Fruit fly (Drosophila melanogaster) whole organism, prepupa: ENCODE measurements around the gene CG16812.

Source experiments
- Blimp-1 ChIP-seq: fragments of 200-800 bp; sonication (Bioruptor generic); optimal IDR thresholded peaks from 3 replicates; lab custom pipeline; 2017; ENCODE audit warnings: missing biosample characterization, missing genetic modification characterization, mild to moderate bottlenecking, moderate library complexity, missing genetic modification reagents
- CG10631 ChIP-seq: fragments of 200-800 bp; sonication (Bioruptor generic); optimal IDR thresholded peaks from 2 replicates; lab custom pipeline; 2016; ENCODE audit warnings: missing biosample characterization, missing genetic modification characterization
- CG10669 ChIP-seq: fragments of 200-800 bp; sonication (Bioruptor generic); optimal IDR thresholded peaks from 3 replicates; lab custom pipeline; 2018; ENCODE audit warnings: missing biosample characterization, mild to moderate bottlenecking, missing genetic modification characterization, moderate library complexity
- CG11294 ChIP-seq: fragments of 200-800 bp; sonication (Bioruptor generic); IDR thresholded peaks from 2 replicates; pipeline ENCODE4 v1.3.6; 2022; ENCODE audit warnings: missing biosample characterization, missing genetic modification characterization
- CG15336 ChIP-seq: fragments of 200-800 bp; sonication (Bioruptor generic); IDR thresholded peaks from 2 replicates; pipeline ENCODE4 v1.3.6; 2022; ENCODE audit warnings: missing biosample characterization, missing genetic modification characterization
- CG1621 ChIP-seq: fragments of 200-800 bp; sonication (Bioruptor generic); optimal IDR thresholded peaks from 3 replicates; lab custom pipeline; 2018; ENCODE audit warnings: missing biosample characterization, mild to moderate bottlenecking, missing genetic modification characterization
- CG16779 ChIP-seq: fragments of 200-800 bp; sonication (Bioruptor generic); optimal IDR thresholded peaks from 3 replicates; lab custom pipeline; 2017; ENCODE audit warnings: missing biosample characterization, mild to moderate bottlenecking, missing genetic modification characterization
- CG3032 ChIP-seq: fragments of 200-800 bp; optimal IDR thresholded peaks from 2 replicates; lab custom pipeline; 2019; ENCODE audit warnings: missing biosample characterization, mild to moderate bottlenecking, missing genetic modification characterization, moderate library complexity
- CG32006 ChIP-seq: fragments of 200-800 bp; sonication (Bioruptor generic); optimal IDR thresholded peaks from 3 replicates; lab custom pipeline; 2017; ENCODE audit warnings: missing biosample characterization, mild to moderate bottlenecking, missing genetic modification characterization
- CG6163 ChIP-seq: fragments of 200-800 bp; sonication (Bioruptor generic); IDR thresholded peaks from 3 replicates; pipeline ENCODE4 v1.3.6; 2022; ENCODE audit warnings: missing biosample characterization, missing genetic modification characterization
- CG6792 ChIP-seq: fragments of 200-800 bp; sonication (Bioruptor generic); optimal IDR thresholded peaks from 3 replicates; lab custom pipeline; 2016; ENCODE audit warnings: missing biosample characterization, missing genetic modification characterization
- CG6808 ChIP-seq: fragments of 200-800 bp; sonication (Bioruptor generic); optimal IDR thresholded peaks from 3 replicates; lab custom pipeline; 2017; ENCODE audit warnings: missing biosample characterization, missing genetic modification characterization, mild to moderate bottlenecking, moderate library complexity, missing genetic modification reagents
- CG8119 ChIP-seq: fragments of 200-800 bp; sonication (Bioruptor generic); IDR thresholded peaks from 3 replicates; pipeline ENCODE4 v1.3.6; 2022; ENCODE audit warnings: missing biosample characterization, missing genetic modification characterization
- CG8319 ChIP-seq: fragments of 200-800 bp; sonication (Bioruptor generic); optimal IDR thresholded peaks from 3 replicates; lab custom pipeline; 2016; ENCODE audit warnings: missing biosample characterization, missing genetic modification characterization
- CG9139 ChIP-seq: fragments of 200-800 bp; sonication (Bioruptor generic); optimal IDR thresholded peaks from 3 replicates; lab custom pipeline; 2017; ENCODE audit warnings: missing biosample characterization, mild to moderate bottlenecking, missing genetic modification characterization
- Eip75B ChIP-seq: fragments of 200-800 bp; sonication (Bioruptor generic); optimal IDR thresholded peaks from 3 replicates; lab custom pipeline; 2016; ENCODE audit warnings: missing biosample characterization, missing genetic modification characterization
- Eip93F ChIP-seq: fragments of 200-800 bp; sonication (Bioruptor generic); optimal IDR thresholded peaks from 2 replicates; lab custom pipeline; 2016; ENCODE audit warnings: missing biosample characterization, mild to moderate bottlenecking, missing genetic modification characterization
- Gug ChIP-seq: fragments of 200-800 bp; sonication (Bioruptor generic); IDR thresholded peaks from 2 replicates; pipeline ENCODE4 v1.3.6; 2022; ENCODE audit warnings: missing biosample characterization, missing genetic modification characterization
- Hr39 ChIP-seq: fragments of 200-800 bp; sonication (Bioruptor generic); optimal IDR thresholded peaks from 2 replicates; lab custom pipeline; 2016; ENCODE audit warnings: missing biosample characterization, missing genetic modification characterization
- Hr4 ChIP-seq: fragments of 200-800 bp; sonication (Bioruptor generic); optimal IDR thresholded peaks from 3 replicates; lab custom pipeline; 2016; ENCODE audit warnings: missing biosample characterization, missing genetic modification characterization
- Met ChIP-seq: fragments of 200-800 bp; sonication (Bioruptor generic); optimal IDR thresholded peaks from 3 replicates; lab custom pipeline; 2016; ENCODE audit warnings: missing biosample characterization, missing genetic modification characterization
- OdsH ChIP-seq: fragments of 200-800 bp; sonication (Bioruptor generic); optimal IDR thresholded peaks from 3 replicates; lab custom pipeline; 2016; ENCODE audit warnings: missing biosample characterization, missing genetic modification characterization
- Smox ChIP-seq: fragments of 200-800 bp; sonication (Bioruptor generic); optimal IDR thresholded peaks from 3 replicates; lab custom pipeline; 2016; ENCODE audit warnings: missing biosample characterization, missing genetic modification characterization
- achi ChIP-seq: fragments of 200-800 bp; sonication (Bioruptor generic); optimal IDR thresholded peaks from 3 replicates; lab custom pipeline; 2016; ENCODE audit warnings: missing biosample characterization, missing genetic modification characterization
- acj6 ChIP-seq: fragments of 200-800 bp; sonication (Bioruptor generic); optimal IDR thresholded peaks from 3 replicates; lab custom pipeline; 2016; ENCODE audit warnings: missing biosample characterization, missing genetic modification characterization
- cyc ChIP-seq: fragments of 200-800 bp; sonication (Bioruptor generic); optimal IDR thresholded peaks from 3 replicates; lab custom pipeline; 2016; ENCODE audit warnings: missing biosample characterization, missing genetic modification characterization
- dac ChIP-seq: fragments of 200-800 bp; sonication (Bioruptor generic); optimal IDR thresholded peaks from 2 replicates; lab custom pipeline; 2017; ENCODE audit warnings: missing biosample characterization, mild to moderate bottlenecking, missing genetic modification characterization
- dsx ChIP-seq: fragments of 200-800 bp; optimal IDR thresholded peaks from 3 replicates; lab custom pipeline; 2019; ENCODE audit warnings: missing biosample characterization, mild to moderate bottlenecking, missing genetic modification characterization, moderate library complexity; ENCODE audit not compliant: poor library complexity, severe bottlenecking
- eg ChIP-seq: fragments of 200-800 bp; sonication (Bioruptor generic); IDR thresholded peaks from 3 replicates; pipeline ENCODE4 v1.3.6; 2022; ENCODE audit warnings: missing biosample characterization, missing genetic modification characterization
- esn ChIP-seq: fragments of 200-800 bp; sonication (Bioruptor generic); optimal IDR thresholded peaks from 2 replicates; lab custom pipeline; 2016; ENCODE audit warnings: missing biosample characterization, mild to moderate bottlenecking, missing genetic modification characterization, moderate library complexity
- fkh ChIP-seq: fragments of 200-800 bp; sonication (Bioruptor generic); optimal IDR thresholded peaks from 3 replicates; lab custom pipeline; 2017; ENCODE audit warnings: missing biosample characterization, mild to moderate bottlenecking, missing genetic modification characterization, moderate library complexity
- net ChIP-seq: fragments of 200-800 bp; sonication (Bioruptor generic); optimal IDR thresholded peaks from 3 replicates; lab custom pipeline; 2016; ENCODE audit warnings: missing biosample characterization, missing genetic modification characterization
- pdm3 ChIP-seq: fragments of 200-800 bp; sonication (Bioruptor generic); optimal IDR thresholded peaks from 3 replicates; lab custom pipeline; 2016; ENCODE audit warnings: missing biosample characterization, missing genetic modification characterization
- salr ChIP-seq, 2 experiments: fragments of 200-800 bp; sonication (Bioruptor generic); optimal IDR thresholded peaks; 3 replicates each; lab custom pipeline; 2016 to 2018; ENCODE audit warnings: missing biosample characterization in 2 of 2, missing genetic modification characterization in 2 of 2, mild to moderate bottlenecking in 1 of 2
- spab ChIP-seq: fragments of 200-800 bp; sonication (Bioruptor generic); optimal IDR thresholded peaks from 2 replicates; lab custom pipeline; 2017; ENCODE audit warnings: missing biosample characterization, mild to moderate bottlenecking, missing genetic modification characterization, missing genetic modification reagents
- ss ChIP-seq, 2 experiments: fragments of 200-800 bp; sonication (Bioruptor generic); optimal IDR thresholded peaks; 2 replicates in 1 of 2; 3 replicates in 1 of 2; lab custom pipeline; 2017 to 2018; ENCODE audit warnings: mild to moderate bottlenecking in 2 of 2, missing biosample characterization in 2 of 2, missing genetic modification characterization in 2 of 2, moderate library complexity in 1 of 2
- svp ChIP-seq: fragments of 200-800 bp; sonication (Bioruptor generic); peaks from one replicate; lab custom pipeline; 2016; ENCODE audit warnings: missing biosample characterization, missing genetic modification characterization
- topi ChIP-seq: fragments of 200-800 bp; sonication (Bioruptor generic); optimal IDR thresholded peaks from 3 replicates; lab custom pipeline; 2016; ENCODE audit warnings: missing biosample characterization, missing genetic modification characterization
- vri ChIP-seq: fragments of 200-800 bp; sonication (Bioruptor generic); optimal IDR thresholded peaks from 3 replicates; lab custom pipeline; 2016; ENCODE audit warnings: missing biosample characterization, mild to moderate bottlenecking, missing genetic modification characterization

CG16812 gene

DNA sequence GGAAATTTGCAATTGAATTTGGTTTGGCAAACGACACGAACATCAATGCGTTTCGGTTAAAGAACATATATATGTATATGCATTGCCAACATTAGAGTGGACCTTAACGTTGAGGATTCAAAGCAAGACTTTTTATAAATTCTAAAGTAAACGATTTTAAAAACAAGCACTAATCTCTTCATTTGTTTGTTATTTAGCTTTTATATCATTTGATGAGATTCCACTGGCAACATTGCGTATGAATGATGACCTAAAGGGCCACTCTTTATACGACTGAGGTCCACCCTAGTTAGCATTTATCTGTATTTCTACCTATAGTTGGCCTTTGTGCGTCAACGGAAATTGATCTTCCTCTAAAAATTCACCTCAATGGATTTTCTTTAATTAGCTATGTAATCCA, 36.3 kb downstream of the CG16812 start (continued):
- no peak for TF ChIP-seq CG10669 (GFP tag; lab: Kevin White, UChicago)
- TF ChIP-seq Hr4 (GFP tag; lab: Kevin White, UChicago) = peak; percentile 29
- TF ChIP-seq OdsH (GFP tag; lab: Kevin White, UChicago) = peak; percentile 35
- no peak; the same call in 2 of the 3 replicates for TF ChIP-seq eg (GFP tag; lab: Robert Waterston, UW)
- TF ChIP-seq vri = no peak
- no peak for TF ChIP-seq CG16779 (tag; lab: Kevin White, UChicago)

DNA sequence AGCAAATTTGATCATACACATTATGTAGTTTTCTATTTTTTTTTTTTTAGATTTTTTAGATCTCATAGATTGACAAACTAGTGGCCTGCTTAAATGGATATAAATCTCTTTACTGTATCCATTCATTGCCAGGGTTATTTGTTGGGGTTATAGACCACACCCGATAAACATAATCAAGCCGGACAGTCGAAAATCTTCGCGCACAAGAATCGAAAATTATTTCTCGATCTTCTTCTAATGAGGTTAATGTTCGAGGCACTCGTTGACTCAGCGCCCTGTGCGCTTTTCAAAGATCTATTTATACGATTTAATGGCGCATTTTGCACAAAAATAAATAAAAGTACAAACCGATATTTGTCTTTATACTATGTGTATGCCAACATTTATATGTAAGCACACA, 37.3 kb downstream of the CG16812 start, which contains the start of gene CG31730:
TSS of gene CG31730 (minus strand) at position 101 of the 400 bp plus-strand sequence.
- TF ChIP-seq salr (GFP tag; optimal IDR thresholded peaks at IDR 0.05; lab: Kevin White, UChicago) (no peak), CG1621 (tag; lab: Kevin White, UChicago) (no peak), CG10669 (GFP tag; lab: Kevin White, UChicago) (no peak), cyc (GFP tag; lab: Kevin White, UChicago) (no peak), CG3032 (tag; lab: Kevin White, UChicago) (no peak), CG6163 (no peak), eg (GFP tag; lab: Robert Waterston, UW) (no peak), spab (no peak), Hr39 (GFP tag; lab: Kevin White, UChicago) (no peak), OdsH (GFP tag; lab: Kevin White, UChicago) (no peak), svp (GFP tag; lab: Kevin White, UChicago) (no peak), CG6792 (GFP tag; lab: Kevin White, UChicago) (no peak), CG8319 (no peak), CG8119 (GFP tag; lab: Robert Waterston, UW) (no peak), CG16779 (tag; lab: Kevin White, UChicago) (no peak)

DNA sequence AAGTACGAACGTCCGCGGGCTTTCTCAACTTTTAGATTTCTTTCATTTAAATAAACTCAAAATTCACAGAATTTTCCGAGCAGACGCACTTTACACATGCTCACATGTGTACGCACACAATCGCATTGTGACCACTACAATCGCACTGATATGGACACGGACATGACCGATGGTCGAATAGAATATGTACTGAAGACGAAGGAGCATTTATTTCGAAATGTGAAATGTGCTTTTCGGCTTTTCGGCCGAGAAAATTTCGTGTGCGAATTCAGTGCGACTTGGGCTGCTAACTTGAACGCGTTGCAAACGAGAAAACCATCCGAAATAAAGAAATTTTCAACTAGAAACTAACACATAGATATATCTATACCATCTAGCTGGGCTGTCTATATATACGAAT, 38.4 kb downstream of the CG16812 start, which contains the start of gene CG44085:
TSS of gene CG44085 (plus strand) at position 269 of the 400 bp plus-strand sequence.
- TF ChIP-seq Smox (GFP tag; lab: Kevin White, UChicago) (no peak), topi (GFP tag; lab: Kevin White, UChicago) (no peak), CG9139 (no peak), ss (GFP tag; optimal IDR thresholded peaks at IDR 0.05; lab: Kevin White, UChicago) (no peak), net (no peak), vri (no peak), CG8319 (no peak)
- TF ChIP-seq, all 60 proteins: peak for 0

DNA sequence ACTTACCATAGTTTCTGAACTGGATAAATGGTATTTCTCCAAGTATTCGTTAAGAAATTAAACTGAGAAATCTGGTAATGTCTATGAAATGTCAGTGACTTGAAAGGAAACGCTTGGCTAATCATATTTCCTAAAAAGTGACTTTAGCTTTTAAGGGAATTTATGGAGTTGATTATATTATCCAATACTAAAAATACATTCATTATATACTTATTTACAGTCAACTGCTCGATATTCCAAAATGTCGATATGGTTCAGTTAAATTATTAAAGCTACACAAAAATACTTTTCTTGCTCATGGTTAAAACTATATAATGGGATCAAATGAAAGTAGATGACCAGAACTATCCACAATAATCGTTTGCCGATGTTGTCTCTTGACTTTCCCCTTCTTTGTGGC, 43.4 kb downstream of the CG16812 start, which contains the start of gene CG31848:
TSS of gene CG31848 (minus strand) at position 101 of the 400 bp plus-strand sequence.
- TF ChIP-seq CG1621 (tag; lab: Kevin White, UChicago) = no peak
- no peak for TF ChIP-seq CG6163
- TF ChIP-seq CG32006 (GFP tag; lab: Kevin White, UChicago) = no peak
- no peak for TF ChIP-seq CG6792 (GFP tag; lab: Kevin White, UChicago)

DNA sequence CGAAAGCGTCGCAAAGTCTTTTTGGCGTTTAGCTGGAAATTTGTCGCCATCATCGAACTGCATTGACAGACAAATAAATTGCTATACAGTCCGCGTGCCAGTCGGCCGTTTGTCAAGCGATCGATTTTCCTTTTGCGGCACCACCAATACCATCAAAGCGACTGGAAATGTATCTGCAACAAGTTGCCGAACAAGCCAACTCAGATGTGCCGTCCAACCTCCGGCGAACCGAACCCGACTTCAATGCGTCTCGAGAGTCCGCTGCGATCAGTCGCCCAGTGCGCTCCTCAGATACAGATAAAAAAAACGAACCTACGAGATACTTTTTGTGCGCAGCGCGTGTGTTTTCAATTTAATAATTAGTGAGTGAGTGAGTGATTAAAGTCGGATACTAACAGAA, 44.2 kb downstream of the CG16812 start:
- TF ChIP-seq CG10631 (GFP tag; lab: Kevin White, UChicago) (no peak), CG9139 (no peak), Gug (GFP tag; lab: Robert Waterston, UW) (no peak), Eip75B (GFP tag; lab: Kevin White, UChicago) (no peak), pdm3 (GFP tag; lab: Kevin White, UChicago) (no peak), achi (GFP tag; lab: Kevin White, UChicago) (no peak), acj6 (GFP tag; lab: Kevin White, UChicago) (no peak), svp (GFP tag; lab: Kevin White, UChicago) (no peak), vri (no peak), topi (GFP tag; lab: Kevin White, UChicago) (no peak), CG32006 (GFP tag; lab: Kevin White, UChicago) (peak; percentile 17), OdsH (GFP tag; lab: Kevin White, UChicago) (no peak), net (no peak), CG6163 (no peak), dac (GFP tag; lab: Kevin White, UChicago) (no peak), Blimp-1 (GFP tag; lab: Kevin White, UChicago) (no peak), Eip93F (no peak), spab (no peak), CG11294 (GFP tag; lab: Robert Waterston, UW) (no peak), CG10669 (GFP tag; lab: Kevin White, UChicago) (no peak), esn (GFP tag; lab: Kevin White, UChicago) (no peak), fkh (no peak), dsx (GFP tag; lab: Kevin White, UChicago) (no peak), Hr4 (GFP tag; lab: Kevin White, UChicago) (no peak), CG8319 (no peak), Smox (GFP tag; lab: Kevin White, UChicago) (no peak), Met (GFP tag; lab: Kevin White, UChicago) (no peak), CG15336 (GFP tag; lab: Robert Waterston, UW) (no peak; the same call in 1 of the 2 replicates), CG1621 (tag; lab: Kevin White, UChicago) (peak; percentile 41), CG6808 (GFP tag; lab: Kevin White, UChicago) (peak; percentile 21), CG16779 (tag; lab: Kevin White, UChicago) (no peak), ss (GFP tag; optimal IDR thresholded peaks at IDR 0.05; lab: Kevin White, UChicago) (peak in 1 of 2 experiments; percentile 75)
